Worm (Caenorhabditis elegans) whole organism, early embryonic: Measurements from ENCODE around the gene H35B03.2.
A peak's percentile ranks its signal among the peaks of the same experiment; 100 is the strongest.

Source experiments
- B0310.2 ChIP-seq: sonication (generic microtip); optimal IDR thresholded peaks from 2 replicates; lab custom pipeline; 2016; ENCODE audit warnings: mild to moderate bottlenecking, missing genetic modification characterization, missing compliant biosample characterization
- F13C5.2 ChIP-seq: sonication (generic microtip); optimal IDR thresholded peaks from 2 replicates; lab custom pipeline; 2017; ENCODE audit warnings: mild to moderate bottlenecking, missing genetic modification characterization, inconsistent platforms, missing compliant biosample characterization
- aly-1 ChIP-seq: sonication (generic microtip); optimal IDR thresholded peaks from 2 replicates; lab custom pipeline; 2016; ENCODE audit warnings: missing genetic modification characterization, missing compliant biosample characterization
- ama-1 ChIP-seq: fragments of 150-350 bp; optimal IDR thresholded peaks from 2 replicates; lab custom pipeline; 2014
- ceh-13 ChIP-seq: fragments of 200-800 bp; sonication (Bioruptor generic); optimal IDR thresholded peaks from 2 replicates; lab custom pipeline; 2018; ENCODE audit warnings: mild to moderate bottlenecking, missing genetic modification characterization, missing compliant biosample characterization
- ceh-36 ChIP-seq: sonication (generic microtip); optimal IDR thresholded peaks from 2 replicates; lab custom pipeline; 2016; ENCODE audit warnings: missing genetic modification characterization, inconsistent platforms, missing compliant biosample characterization
- ets-7 ChIP-seq: sonication (generic microtip); optimal IDR thresholded peaks from 2 replicates; lab custom pipeline; 2016; ENCODE audit warnings: missing genotype, missing genetic modification characterization, missing compliant biosample characterization
- flt-1 ChIP-seq: fragments of 200-800 bp; sonication (Bioruptor generic); IDR thresholded peaks from 2 replicates; pipeline ENCODE4 v1.3.6; 2022; ENCODE audit warnings: missing genetic modification characterization, missing compliant biosample characterization
- hmbx-1 ChIP-seq: sonication (generic microtip); optimal IDR thresholded peaks from 2 replicates; lab custom pipeline; 2016; ENCODE audit warnings: mild to moderate bottlenecking, missing genetic modification characterization, missing compliant biosample characterization
- hmg-4 ChIP-seq: fragments of 200-800 bp; sonication (Bioruptor generic); optimal IDR thresholded peaks from 2 replicates; lab custom pipeline; 2018; ENCODE audit warnings: mild to moderate bottlenecking, missing genetic modification characterization, missing compliant biosample characterization
- hnd-1 ChIP-seq: sonication (generic microtip); optimal IDR thresholded peaks from 2 replicates; lab custom pipeline; 2016; ENCODE audit warnings: missing genetic modification characterization, missing compliant biosample characterization
- pes-1 ChIP-seq: fragments of 200-800 bp; sonication (Bioruptor generic); IDR thresholded peaks from 2 replicates; pipeline ENCODE4 v1.3.6; 2022; ENCODE audit warnings: missing genetic modification reagents, missing genetic modification characterization, missing compliant biosample characterization
- scrt-1 ChIP-seq: fragments of 200-800 bp; sonication (Bioruptor generic); IDR thresholded peaks from 2 replicates; pipeline ENCODE4 v1.3.6; 2022; ENCODE audit warnings: missing genetic modification characterization, missing compliant biosample characterization
- sea-1 ChIP-seq: fragments of 200-800 bp; sonication (Bioruptor generic); conservative IDR thresholded peaks from 2 replicates; pipeline ENCODE4 v1.3.6; 2022; ENCODE audit warnings: missing genetic modification characterization, missing compliant biosample characterization
- tbx-11 ChIP-seq: fragments of 200-800 bp; sonication (Bioruptor generic); IDR thresholded peaks from 2 replicates; pipeline ENCODE4 v1.3.6; 2022; ENCODE audit warnings: missing genetic modification characterization, missing compliant biosample characterization
- tbx-37 ChIP-seq: fragments of 200-800 bp; sonication (Bioruptor generic); conservative IDR thresholded peaks from 2 replicates; pipeline ENCODE4 v1.3.6; 2022; ENCODE audit warnings: missing genetic modification reagents, missing genetic modification characterization, missing compliant biosample characterization
- tra-4 ChIP-seq: sonication (generic microtip); optimal IDR thresholded peaks from 2 replicates; lab custom pipeline; 2017; ENCODE audit warnings: missing genetic modification characterization, missing compliant biosample characterization

Gene H35B03.2

ce11 chrIV:5762770-5763169, 31.3 kb upstream of the H35B03.2 start:
- TF ChIP-seq pes-1 (no peak), flt-1 (GFP tag; lab: Robert Waterston, UW) (no peak), hmg-4 (GFP tag; lab: Kevin White, UChicago) (no peak), B0310.2 (no peak), tbx-37 (GFP tag; lab: Robert Waterston, UW) (no peak), scrt-1 (no peak)

DNA sequence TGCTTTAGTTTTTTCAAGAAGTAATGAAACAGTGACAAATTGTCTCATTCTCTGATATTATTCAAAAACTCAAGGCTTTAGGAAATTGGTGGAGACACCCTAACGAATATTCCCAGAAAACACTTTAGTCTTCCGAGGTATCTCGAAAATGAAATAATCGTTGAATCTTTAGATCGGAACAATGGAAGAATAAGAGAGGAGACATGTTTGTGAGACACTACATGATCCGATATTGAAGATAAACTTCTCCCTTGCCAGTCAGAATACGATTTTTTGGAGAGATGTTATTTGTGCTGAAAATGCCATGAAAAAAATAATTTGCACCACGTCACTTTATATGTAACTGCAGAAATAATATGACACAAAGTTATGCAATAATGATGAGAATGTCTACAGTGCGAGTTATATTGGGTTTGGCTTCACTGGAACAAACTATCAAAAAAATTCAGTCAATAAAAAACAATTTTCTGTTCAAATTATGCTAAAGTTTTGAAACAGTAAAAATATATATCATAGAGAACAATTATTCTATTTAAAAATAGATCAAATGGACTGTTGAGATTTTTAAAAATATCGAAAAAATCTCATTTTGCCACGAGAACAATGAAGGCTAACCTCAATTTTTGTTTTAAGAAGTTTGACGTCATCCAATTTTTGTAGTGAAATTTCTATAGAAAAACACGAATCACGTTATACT, 29.9 kb upstream of the H35B03.2 start:
- no peak for TF ChIP-seq sea-1
- TF ChIP-seq hmg-4 (GFP tag; lab: Kevin White, UChicago), result no peak
- TF ChIP-seq ets-7 (tag; lab: Kevin White, UChicago), result no peak
- no peak for TF ChIP-seq tbx-11 (GFP tag; lab: Robert Waterston, UW)
- no peak for TF ChIP-seq F13C5.2 (tag; lab: Kevin White, UChicago)
- TF ChIP-seq tra-4 (tag; lab: Kevin White, UChicago), result no peak
- no peak for TF ChIP-seq aly-1 (tag; lab: Kevin White, UChicago)
- TF ChIP-seq B0310.2, result no peak
- no peak for TF ChIP-seq tbx-37 (GFP tag; lab: Robert Waterston, UW)
- TF ChIP-seq hnd-1 (tag; lab: Kevin White, UChicago), result no peak
- no peak for TF ChIP-seq ceh-13 (GFP tag; lab: Kevin White, UChicago)
- no peak for TF ChIP-seq pes-1
- TF ChIP-seq hmbx-1 (tag; lab: Kevin White, UChicago), result no peak
- no peak for TF ChIP-seq flt-1 (GFP tag; lab: Robert Waterston, UW)
- TF ChIP-seq ceh-36 (tag; lab: Kevin White, UChicago), result no peak
- TF ChIP-seq scrt-1, result no peak
- no peak for TF ChIP-seq ama-1 (lab: Kevin White, UChicago)

- TF ChIP-seq F13C5.2 (tag; lab: Kevin White, UChicago) (no peak), tra-4 (tag; lab: Kevin White, UChicago) (no peak), pes-1 (no peak), ceh-13 (GFP tag; lab: Kevin White, UChicago) (no peak), sea-1 (no peak), tbx-11 (GFP tag; lab: Robert Waterston, UW) (no peak), ets-7 (tag; lab: Kevin White, UChicago) (no peak), aly-1 (tag; lab: Kevin White, UChicago) (no peak)
Observed at ce11 chrIV:5760656-5761055, 29.2 kb upstream of the H35B03.2 start.

DNA sequence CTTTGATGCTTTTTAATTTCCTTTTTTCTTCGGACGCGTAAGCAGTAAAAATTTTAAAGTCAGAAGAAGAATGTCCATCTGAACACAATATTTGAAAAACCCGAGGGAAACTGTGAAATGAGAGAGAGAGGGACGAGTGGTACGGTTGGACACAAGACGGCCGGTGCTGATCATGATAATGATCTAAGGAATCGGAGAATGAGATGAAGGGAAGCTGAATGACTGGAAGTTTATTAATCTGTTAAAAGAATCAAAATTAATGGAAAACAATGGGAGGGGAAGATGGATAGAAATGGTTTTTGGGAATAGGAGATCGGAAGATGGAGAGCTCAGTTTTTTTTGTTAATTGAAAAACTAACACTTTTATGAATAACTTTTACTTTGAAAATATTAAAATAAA, 27.2 kb upstream of the H35B03.2 start:
- TF ChIP-seq hmg-4 (GFP tag; lab: Kevin White, UChicago) (no peak), ceh-13 (GFP tag; lab: Kevin White, UChicago) (no peak), pes-1 (no peak)

DNA sequence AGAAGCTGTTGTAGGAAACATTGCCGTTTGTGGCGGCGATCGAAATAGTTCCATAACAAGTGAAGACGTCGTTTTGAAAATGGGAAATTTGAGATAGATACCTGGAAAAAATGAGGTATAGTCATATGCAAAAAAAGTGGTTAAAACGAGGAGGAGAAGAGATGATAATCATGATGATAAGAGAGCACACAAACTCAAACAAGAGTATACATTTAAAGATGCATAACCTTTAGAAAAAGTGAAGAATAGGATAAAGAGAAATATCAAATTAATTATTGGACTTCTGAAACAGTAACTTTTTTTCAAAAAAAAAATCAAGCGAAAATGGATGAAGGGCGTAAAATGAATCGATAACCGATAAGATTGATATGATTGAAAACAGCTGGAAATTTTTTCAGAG, 26.3 kb upstream of the H35B03.2 start, which contains the start of gene nhr-46:
TSS of gene nhr-46 (minus strand) at position 101 of the 400 bp plus-strand sequence.
- TF ChIP-seq hnd-1 (tag; lab: Kevin White, UChicago) (no peak), sea-1 (no peak), aly-1 (tag; lab: Kevin White, UChicago) (no peak), tbx-37 (GFP tag; lab: Robert Waterston, UW) (no peak), F13C5.2 (tag; lab: Kevin White, UChicago) (no peak), tbx-11 (GFP tag; lab: Robert Waterston, UW) (no peak), pes-1 (no peak), ceh-36 (tag; lab: Kevin White, UChicago) (no peak), flt-1 (GFP tag; lab: Robert Waterston, UW) (no peak)

DNA sequence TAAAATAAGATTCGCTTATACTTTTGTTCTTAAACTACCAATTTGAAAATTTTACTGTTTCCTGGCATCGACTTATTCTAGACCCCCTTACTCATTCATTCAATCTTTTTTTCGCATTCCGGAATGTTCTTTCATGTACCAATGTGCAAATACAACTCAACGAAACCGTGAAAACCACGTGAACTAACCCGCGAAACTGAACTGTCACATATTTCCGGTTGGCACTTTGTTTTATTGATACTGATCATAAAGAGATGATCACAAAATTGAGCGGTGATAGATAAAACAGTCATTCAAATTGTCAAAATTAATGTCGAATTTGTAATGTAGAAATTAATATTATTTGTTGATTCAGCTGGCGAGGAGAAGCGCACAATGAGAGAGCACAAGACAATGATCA, 24.4 kb upstream of the H35B03.2 start:
- TF ChIP-seq flt-1 (GFP tag; lab: Robert Waterston, UW) (no peak), ceh-13 (GFP tag; lab: Kevin White, UChicago) (no peak), aly-1 (tag; lab: Kevin White, UChicago) (no peak), scrt-1 (no peak), hmg-4 (GFP tag; lab: Kevin White, UChicago) (no peak), ets-7 (tag; lab: Kevin White, UChicago) (no peak), ama-1 (lab: Kevin White, UChicago) (no peak), hmbx-1 (tag; lab: Kevin White, UChicago) (no peak), F13C5.2 (tag; lab: Kevin White, UChicago) (no peak), B0310.2 (no peak)

DNA sequence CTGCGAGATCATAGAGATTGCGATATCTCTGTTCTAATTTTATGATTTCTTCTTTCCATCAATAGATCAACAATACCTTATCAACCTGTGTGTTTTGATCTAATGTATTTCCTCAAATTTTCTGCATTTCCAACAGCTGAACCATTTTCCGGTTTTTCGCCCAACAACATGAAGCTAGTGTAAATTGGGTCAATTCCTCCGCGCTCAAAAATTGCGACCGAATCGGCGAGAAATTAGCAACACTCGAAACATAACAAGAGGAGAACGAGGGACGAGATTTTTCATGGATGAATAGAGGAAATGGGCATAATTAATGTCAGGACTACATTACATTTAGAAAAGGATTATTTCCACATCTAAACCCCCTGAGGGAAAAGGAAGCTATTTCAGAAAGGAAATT, 23.3 kb upstream of the H35B03.2 start:
- no peak for TF ChIP-seq aly-1 (tag; lab: Kevin White, UChicago)
- no peak for TF ChIP-seq ceh-36 (tag; lab: Kevin White, UChicago)
- no peak for TF ChIP-seq hmbx-1 (tag; lab: Kevin White, UChicago)
- TF ChIP-seq ceh-13 (GFP tag; lab: Kevin White, UChicago), result no peak
- no peak for TF ChIP-seq tbx-11 (GFP tag; lab: Robert Waterston, UW)
- TF ChIP-seq hmg-4 (GFP tag; lab: Kevin White, UChicago), result no peak
- no peak for TF ChIP-seq F13C5.2 (tag; lab: Kevin White, UChicago)

DNA sequence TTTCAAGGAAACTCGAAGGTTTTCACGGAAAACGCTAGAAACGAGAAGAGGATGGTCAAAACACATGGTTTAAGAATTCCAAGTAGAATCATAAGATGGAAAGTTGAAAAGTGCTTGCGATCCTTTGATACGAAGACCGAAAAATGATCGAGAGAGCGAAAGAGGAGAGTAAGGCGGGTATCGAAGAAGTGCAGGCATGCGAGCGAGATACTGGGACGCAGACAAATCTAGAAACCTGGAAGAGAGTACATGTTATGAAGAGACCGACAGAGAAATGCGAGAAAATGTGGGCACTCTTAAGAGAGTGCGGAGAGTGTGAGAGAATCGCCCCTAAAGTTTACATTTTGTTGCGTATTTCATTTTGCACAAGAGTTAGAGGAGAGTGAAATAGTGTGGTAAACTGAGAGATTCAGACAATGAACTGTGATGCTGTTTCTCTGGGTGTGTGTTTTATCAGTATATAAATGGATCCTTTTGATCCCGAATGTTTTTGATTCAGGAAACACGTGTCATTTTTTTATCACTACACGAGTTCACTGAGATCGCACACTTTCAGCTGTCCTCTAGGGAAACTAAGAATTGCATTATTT, 22.6 kb upstream of the H35B03.2 start:
- TF ChIP-seq tbx-37 (GFP tag; lab: Robert Waterston, UW) (0 out of 2 replicates have a peak, but pooled peaks have one; percentile 8), F13C5.2 (tag; lab: Kevin White, UChicago) (no peak), tra-4 (tag; lab: Kevin White, UChicago) (no peak), ceh-36 (tag; lab: Kevin White, UChicago) (no peak), sea-1 (no peak), hmg-4 (GFP tag; lab: Kevin White, UChicago) (no peak)
